Worm (Caenorhabditis elegans): ENCODE measurements around the gene C07E3.4.

DNA sequence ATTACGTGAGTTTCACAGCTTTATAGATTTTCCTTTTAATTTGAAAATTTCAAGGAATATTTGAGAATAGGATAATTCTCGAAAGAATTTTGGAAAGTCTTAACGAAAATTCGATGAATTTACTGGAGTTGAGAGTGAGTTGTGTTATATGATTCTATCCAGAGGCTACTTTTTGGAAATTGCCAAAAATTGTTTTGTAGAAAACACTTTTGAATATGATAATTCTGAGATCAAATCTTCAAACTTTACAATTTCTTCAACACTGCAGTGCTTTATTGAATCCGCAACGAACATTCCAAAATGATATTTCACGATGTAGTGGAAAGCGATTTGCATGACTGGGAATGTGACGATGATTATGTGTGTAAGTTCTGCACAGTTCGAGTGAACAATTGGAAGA lies 8.6 kb upstream of the C07E3.4 start, which contains the start of gene C07E3.8:
- TF ChIP-seq lsy-2 (tag; optimal IDR thresholded peaks at IDR 0.05) (no peak), lin-15B (tag; optimal IDR thresholded peaks at IDR 0.05) (no peak), egl-27 (tag; optimal IDR thresholded peaks at IDR 0.05) (no peak), unc-30 (tag; optimal IDR thresholded peaks at IDR 0.05) (no peak), mep-1 (tag; optimal IDR thresholded peaks at IDR 0.05) (no peak), ceh-82 (tag; optimal IDR thresholded peaks at IDR 0.05) (no peak), mdl-1 (tag; optimal IDR thresholded peaks at IDR 0.05) (no peak)

Data from whole organism, L1 larva.